Worm (Caenorhabditis elegans) whole organism, L2 larva: ENCODE data around the gene lips-17.

ENCODE experiments used
- blmp-1 ChIP-seq: sonication (generic microtip); optimal IDR thresholded peaks from 2 replicates; lab custom pipeline; 2017; ENCODE audit warnings: missing genetic modification characterization, mild to moderate bottlenecking, missing compliant biosample characterization, antibody characterized with exemption, moderate library complexity; ENCODE audit not compliant: insufficient read depth
- ceh-82 ChIP-seq: fragments of 150-350 bp; optimal IDR thresholded peaks from 2 replicates; lab custom pipeline; 2014; ENCODE audit warnings: missing biosample characterization, missing genetic modification characterization
- egl-27 ChIP-seq: sonication (generic microtip); optimal IDR thresholded peaks from 3 replicates; lab custom pipeline; 2017; ENCODE audit warnings: missing biosample characterization, missing genetic modification reagents, missing genetic modification characterization
- elt-1 ChIP-seq: fragments of 150-350 bp; optimal IDR thresholded peaks from 2 replicates; lab custom pipeline; 2014; ENCODE audit warnings: missing biosample characterization, missing genetic modification characterization
- fos-1 ChIP-seq: fragments of 150-350 bp; optimal IDR thresholded peaks from 2 replicates; lab custom pipeline; 2014; ENCODE audit warnings: missing biosample characterization, missing genetic modification characterization
- mab-5 ChIP-seq: fragments of 150-350 bp; optimal IDR thresholded peaks from 2 replicates; lab custom pipeline; 2014; ENCODE audit warnings: missing biosample characterization, missing genetic modification characterization
- nhr-10 ChIP-seq: sonication (generic microtip); optimal IDR thresholded peaks from 2 replicates; lab custom pipeline; 2017; ENCODE audit warnings: missing biosample characterization, missing genetic modification characterization
- nhr-11 ChIP-seq: fragments of 150-350 bp; optimal IDR thresholded peaks from 2 replicates; lab custom pipeline; 2014; ENCODE audit warnings: missing biosample characterization, missing genetic modification characterization
- nhr-237 ChIP-seq: fragments of 150-350 bp; optimal IDR thresholded peaks from 2 replicates; lab custom pipeline; 2014; ENCODE audit warnings: missing biosample characterization, missing genetic modification characterization
- skn-1 ChIP-seq: sonication (generic microtip); optimal IDR thresholded peaks from 2 replicates; lab custom pipeline; 2017; ENCODE audit warnings: missing biosample characterization, missing genetic modification characterization
- ztf-1 ChIP-seq: fragments of 200-800 bp; sonication (Bioruptor generic); conservative IDR thresholded peaks from 2 replicates; pipeline ENCODE4 v1.3.6; 2022; ENCODE audit warnings: missing genetic modification characterization, missing compliant biosample characterization

- TF ChIP-seq ceh-82 (tag; lab: Kevin White, UChicago) = no peak
- no peak for TF ChIP-seq mab-5
- no peak for TF ChIP-seq skn-1 (tag; lab: Kevin White, UChicago)
- no peak for TF ChIP-seq egl-27 (tag; lab: Kevin White, UChicago)
- TF ChIP-seq fos-1 (tag; lab: Kevin White, UChicago) = no peak
- TF ChIP-seq elt-1 (tag; lab: Kevin White, UChicago) = no peak
- no peak for TF ChIP-seq ztf-1 (GFP tag; lab: Robert Waterston, UW)
- no peak for TF ChIP-seq nhr-11
- no peak for TF ChIP-seq blmp-1 (tag; lab: Kevin White, UChicago)
- TF ChIP-seq nhr-10 (tag; lab: Kevin White, UChicago) = no peak
- no peak for TF ChIP-seq nhr-237 (tag; lab: Kevin White, UChicago)
Measured at ce11 chrII:7615318-7615891, 7.4 kb downstream of the lips-17 start.
